Fruit fly (Drosophila melanogaster): ENCODE data around the gene CG33253.

CG33253 gene

DNA sequence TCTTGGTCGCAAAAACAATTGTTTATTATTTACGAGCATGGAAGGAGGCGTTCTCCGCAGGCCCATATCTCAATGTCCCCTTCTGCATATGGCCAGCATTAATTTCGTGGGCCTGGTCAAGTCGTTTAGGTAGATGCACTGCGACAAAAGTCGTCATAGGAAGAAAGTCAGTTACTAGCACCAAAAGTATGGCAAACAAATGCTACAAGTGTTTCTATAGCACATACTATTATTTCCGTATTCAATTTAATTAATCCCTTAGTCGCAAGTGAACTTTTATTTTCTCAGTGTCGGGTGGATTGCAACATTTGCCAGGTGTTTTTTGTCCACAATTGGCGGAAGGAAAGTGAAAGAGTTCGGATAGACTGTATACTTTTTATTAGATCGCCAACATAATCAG, 10.3 kb upstream of the CG33253 start (continued):
- TF ChIP-seq dan (GFP tag; IDR thresholded peaks at IDR 0.05) (no peak), E2f1 (GFP tag; IDR thresholded peaks at IDR 0.05) (0 out of 2 replicates have a peak, but pooled peaks have one; percentile 6), Bdp1 (GFP tag; optimal IDR thresholded peaks at IDR 0.05) (no peak), ken (GFP tag; IDR thresholded peaks at IDR 0.05) (no peak), dpn (GFP tag; optimal IDR thresholded peaks at IDR 0.05) (peak; percentile 3 to 14), Oli (tag; optimal IDR thresholded peaks at IDR 0.05) (no peak), Lpt (GFP tag; optimal IDR thresholded peaks at IDR 0.05) (no peak), emc (GFP tag; optimal IDR thresholded peaks at IDR 0.05) (no peak), CG17385 (GFP tag; optimal IDR thresholded peaks at IDR 0.05) (peak; percentile 5), CG18764 (GFP tag; optimal IDR thresholded peaks at IDR 0.05) (no peak), fd102C (GFP tag; optimal IDR thresholded peaks at IDR 0.05) (no peak), CG4730 (GFP tag; IDR thresholded peaks at IDR 0.05) (no peak), CG10959 (GFP tag; IDR thresholded peaks at IDR 0.05) (no peak), sna (GFP tag; IDR thresholded peaks at IDR 0.05; ENCODE audit: partially characterized antibody) (no peak), chn (GFP tag; optimal IDR thresholded peaks at IDR 0.05) (peak; percentile 4), CG3163 (GFP tag; optimal IDR thresholded peaks at IDR 0.05) (no peak), CG11456 (GFP tag; IDR thresholded peaks at IDR 0.05) (no peak), unc-4 (GFP tag; IDR thresholded peaks at IDR 0.05; ENCODE audit: partially characterized antibody) (no peak), CG9437 (GFP tag; optimal IDR thresholded peaks at IDR 0.05) (no peak), bcd (GFP tag; optimal IDR thresholded peaks at IDR 0.05) (no peak), CG10267 (tag; optimal IDR thresholded peaks at IDR 0.05) (no peak), Deaf1 (tag; optimal IDR thresholded peaks at IDR 0.05) (no peak), zen2 (GFP tag; IDR thresholded peaks at IDR 0.05; ENCODE audit: partially characterized antibody) (no peak), CG12104 (GFP tag; optimal IDR thresholded peaks at IDR 0.05) (no peak), B-H2 (GFP tag; optimal IDR thresholded peaks at IDR 0.05) (no peak), CG8765 (GFP tag; IDR thresholded peaks at IDR 0.05) (no peak), h (optimal IDR thresholded peaks at IDR 0.05) (no peak), Aef1 (GFP tag; IDR thresholded peaks at IDR 0.05) (no peak), dysf (GFP tag; IDR thresholded peaks at IDR 0.05) (0 out of 3 replicates have a peak, but pooled peaks have one; percentile 36), gsb (GFP tag; IDR thresholded peaks at IDR 0.05) (no peak), Sox102F (GFP tag; optimal IDR thresholded peaks at IDR 0.05) (peak; percentile 28), org-1 (GFP tag; optimal IDR thresholded peaks at IDR 0.05) (no peak), CG2120 (GFP tag; optimal IDR thresholded peaks at IDR 0.05) (no peak), HLH4C (GFP tag; IDR thresholded peaks at IDR 0.05; ENCODE audit: partially characterized antibody) (no peak), CG17359 (tag; optimal IDR thresholded peaks at IDR 0.05) (peak; percentile 0), gcm (GFP tag; optimal IDR thresholded peaks at IDR 0.05) (no peak), CG17361 (GFP tag; IDR thresholded peaks at IDR 0.05) (no peak), slou (GFP tag; optimal IDR thresholded peaks at IDR 0.05) (no peak), CG12744 (GFP tag; optimal IDR thresholded peaks at IDR 0.05) (no peak), odd (GFP tag; optimal IDR thresholded peaks at IDR 0.05) (no peak), sens-2 (GFP tag; IDR thresholded peaks at IDR 0.05) (no peak), CG18619 (GFP tag; optimal IDR thresholded peaks at IDR 0.05) (no peak), YL-1 (GFP tag; optimal IDR thresholded peaks at IDR 0.05) (no peak), Poxn (GFP tag; IDR thresholded peaks at IDR 0.05) (no peak), bigmax (GFP tag; optimal IDR thresholded peaks at IDR 0.05) (no peak), Sry-δ (GFP tag; optimal IDR thresholded peaks at IDR 0.05) (no peak), CG8924 (tag; optimal IDR thresholded peaks at IDR 0.05) (no peak), aop (GFP tag; IDR thresholded peaks at IDR 0.05) (no peak), fd96Cb (tag; optimal IDR thresholded peaks at IDR 0.05) (peak; percentile 6), dimm (GFP tag; IDR thresholded peaks at IDR 0.05) (no peak), CG15479 (GFP tag; optimal IDR thresholded peaks at IDR 0.05) (no peak), zf30C (GFP tag; optimal IDR thresholded peaks at IDR 0.05) (no peak), CkIIα-i1 (GFP tag; IDR thresholded peaks at IDR 0.05) (no peak)

All from whole organism, embryonic.